Fruit fly (Drosophila melanogaster): ENCODE data around the gene Rala.

Rala gene

DNA sequence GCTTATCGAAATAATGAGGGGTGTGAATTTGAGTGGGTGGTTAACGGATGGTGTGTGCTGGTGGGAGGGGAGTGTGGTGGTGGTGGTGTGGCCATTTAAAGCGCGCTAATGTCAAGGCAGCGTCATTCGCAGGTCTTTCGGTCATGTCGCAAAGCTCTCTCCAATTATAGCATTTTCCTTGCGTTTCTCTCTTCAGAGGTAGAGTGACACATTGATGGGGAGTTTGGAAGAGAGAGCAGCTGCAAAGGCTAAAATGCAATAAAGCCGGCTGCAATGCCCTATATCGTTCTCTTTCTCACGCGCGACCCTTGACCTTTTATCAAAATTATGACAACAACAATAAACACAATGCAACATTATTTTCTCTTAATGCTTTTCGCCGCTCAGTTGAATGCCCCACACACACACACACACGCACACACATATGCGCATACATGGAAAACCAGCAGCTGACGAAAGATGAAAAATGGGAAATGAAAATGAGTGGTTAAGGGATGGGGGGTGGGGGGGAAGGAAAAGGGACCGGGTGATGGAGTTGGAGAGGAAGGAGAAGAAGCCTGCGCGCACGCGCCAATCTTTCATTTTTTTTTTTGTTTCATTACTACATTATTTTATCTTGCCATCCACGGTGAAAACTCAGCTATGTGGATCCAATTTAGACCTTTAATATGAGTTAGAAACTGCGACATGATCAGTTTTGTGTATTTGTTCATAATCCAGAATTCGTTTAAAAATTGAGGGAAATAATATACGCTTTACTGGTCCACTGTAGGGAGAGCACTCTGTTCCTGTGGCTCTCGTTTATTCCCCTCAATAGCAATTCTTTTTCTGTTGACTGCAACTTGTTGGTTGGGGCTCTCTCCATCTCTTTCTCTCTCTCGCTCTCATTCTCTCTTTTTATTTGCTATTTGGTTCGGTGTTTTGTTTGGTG is 27.5 kb downstream of the Rala start (continued):
- no peak for TF ChIP-seq Bgb (GFP tag; IDR thresholded peaks at IDR 0.05; ENCODE audit: partially characterized antibody)
- peak; percentile 46; the same call in 1 of the 3 replicates for TF ChIP-seq Mrtf (GFP tag; IDR thresholded peaks at IDR 0.05)
- peak; percentile 40 for TF ChIP-seq Vsx1 (GFP tag; optimal IDR thresholded peaks at IDR 0.05)
- TF ChIP-seq Bdp1 (GFP tag; optimal IDR thresholded peaks at IDR 0.05): no peak
- no peak for TF ChIP-seq Doc2 (GFP tag; IDR thresholded peaks at IDR 0.05)
- peak; percentile 76 for TF ChIP-seq CG8924 (tag; optimal IDR thresholded peaks at IDR 0.05)
- no peak for TF ChIP-seq yki (optimal IDR thresholded peaks at IDR 0.05)
- peak; percentile 80 for TF ChIP-seq CG31441 (GFP tag; IDR thresholded peaks at IDR 0.05)
- TF ChIP-seq esg (GFP tag; conservative IDR thresholded peaks at IDR 0.05): peak; percentile 63
- peak; percentile 79 for TF ChIP-seq CG10979 (tag; optimal IDR thresholded peaks at IDR 0.05)
- TF ChIP-seq CG17186 (GFP tag; optimal IDR thresholded peaks at IDR 0.05): peak; percentile 27
- TF ChIP-seq peb (GFP tag; IDR thresholded peaks at IDR 0.05): peak; percentile 70; the same call in 1 of the 2 replicates
- peak; percentile 95 for TF ChIP-seq crol (GFP tag; IDR thresholded peaks at IDR 0.05)
- no peak for TF ChIP-seq zen2 (GFP tag; IDR thresholded peaks at IDR 0.05; ENCODE audit: partially characterized antibody)
- TF ChIP-seq p53 (GFP tag; optimal IDR thresholded peaks at IDR 0.05): no peak
- TF ChIP-seq tll (GFP tag; optimal IDR thresholded peaks at IDR 0.05): no peak
- TF ChIP-seq CG17829 (tag; optimal IDR thresholded peaks at IDR 0.05): peak; percentile 76
- no peak for TF ChIP-seq Stat92E (GFP tag; optimal IDR thresholded peaks at IDR 0.05)
- TF ChIP-seq CG14965 (GFP tag; optimal IDR thresholded peaks at IDR 0.05; ENCODE audit: borderline replicate concordance): peak; percentile 39
- TF ChIP-seq cad (GFP tag; optimal IDR thresholded peaks at IDR 0.05): no peak
- peak; percentile 88 for TF ChIP-seq dmrt11E (tag; optimal IDR thresholded peaks at IDR 0.05)
- no peak for TF ChIP-seq pfk (GFP tag; optimal IDR thresholded peaks at IDR 0.05)
- TF ChIP-seq CG4730 (GFP tag; IDR thresholded peaks at IDR 0.05): peak; percentile 60
- TF ChIP-seq CG31388 (GFP tag; optimal IDR thresholded peaks at IDR 0.05): peak; percentile 11
- TF ChIP-seq ewg (GFP tag; optimal IDR thresholded peaks at IDR 0.05): peak; percentile 90
- TF ChIP-seq Doc3 (GFP tag; IDR thresholded peaks at IDR 0.05; ENCODE audit: partially characterized antibody): no peak
- no peak; the same call in 2 of the 3 replicates for TF ChIP-seq so (GFP tag; IDR thresholded peaks at IDR 0.05)
- TF ChIP-seq CG4360 (GFP tag; IDR thresholded peaks at IDR 0.05): peak; percentile 62
- no peak for TF ChIP-seq Opbp (GFP tag; IDR thresholded peaks at IDR 0.05; ENCODE audit: partially characterized antibody)
- peak; percentile 80 for TF ChIP-seq CG7556 (GFP tag; optimal IDR thresholded peaks at IDR 0.05)
- TF ChIP-seq CG11093 (GFP tag; IDR thresholded peaks at IDR 0.05): peak; percentile 75; the same call in 2 of the 3 replicates
- peak; percentile 81 for TF ChIP-seq Optix (GFP tag; IDR thresholded peaks at IDR 0.05)
- no peak for TF ChIP-seq Dfd (GFP tag; optimal IDR thresholded peaks at IDR 0.05)
- peak; percentile 84 for TF ChIP-seq CG6689 (GFP tag; IDR thresholded peaks at IDR 0.05)
- TF ChIP-seq tna (GFP tag; IDR thresholded peaks at IDR 0.05; ENCODE audit: partially characterized antibody): no peak
- TF ChIP-seq CG12104 (GFP tag; optimal IDR thresholded peaks at IDR 0.05): peak; percentile 54
- TF ChIP-seq CG12659 (GFP tag; optimal IDR thresholded peaks at IDR 0.05): peak; percentile 76
- peak; percentile 82 for TF ChIP-seq CG6813 (GFP tag; optimal IDR thresholded peaks at IDR 0.05)
- peak; percentile 75 for TF ChIP-seq CG13624 (GFP tag; optimal IDR thresholded peaks at IDR 0.05)
- TF ChIP-seq Chrac-16 (GFP tag; optimal IDR thresholded peaks at IDR 0.05): peak; percentile 72
- TF ChIP-seq CG5245 (GFP tag; optimal IDR thresholded peaks at IDR 0.05): peak; percentile 68
- peak; percentile 28 for TF ChIP-seq mirr (GFP tag; optimal IDR thresholded peaks at IDR 0.05)
- TF ChIP-seq CG42726 (GFP tag; IDR thresholded peaks at IDR 0.05; ENCODE audit: partially characterized antibody): no peak
- peak; percentile 52 for TF ChIP-seq CG12236 (GFP tag; optimal IDR thresholded peaks at IDR 0.05)
- TF ChIP-seq D19B (GFP tag; optimal IDR thresholded peaks at IDR 0.05): peak; percentile 28
- TF ChIP-seq Dip3 (GFP tag; optimal IDR thresholded peaks at IDR 0.05): peak; percentile 24
- TF ChIP-seq ci (GFP tag; IDR thresholded peaks at IDR 0.05): peak; percentile 88
- peak; percentile 69 for TF ChIP-seq HmgZ (tag; optimal IDR thresholded peaks at IDR 0.05)
